Fruit fly (Drosophila melanogaster): Measurements from ENCODE around the gene CG34298.

DNA sequence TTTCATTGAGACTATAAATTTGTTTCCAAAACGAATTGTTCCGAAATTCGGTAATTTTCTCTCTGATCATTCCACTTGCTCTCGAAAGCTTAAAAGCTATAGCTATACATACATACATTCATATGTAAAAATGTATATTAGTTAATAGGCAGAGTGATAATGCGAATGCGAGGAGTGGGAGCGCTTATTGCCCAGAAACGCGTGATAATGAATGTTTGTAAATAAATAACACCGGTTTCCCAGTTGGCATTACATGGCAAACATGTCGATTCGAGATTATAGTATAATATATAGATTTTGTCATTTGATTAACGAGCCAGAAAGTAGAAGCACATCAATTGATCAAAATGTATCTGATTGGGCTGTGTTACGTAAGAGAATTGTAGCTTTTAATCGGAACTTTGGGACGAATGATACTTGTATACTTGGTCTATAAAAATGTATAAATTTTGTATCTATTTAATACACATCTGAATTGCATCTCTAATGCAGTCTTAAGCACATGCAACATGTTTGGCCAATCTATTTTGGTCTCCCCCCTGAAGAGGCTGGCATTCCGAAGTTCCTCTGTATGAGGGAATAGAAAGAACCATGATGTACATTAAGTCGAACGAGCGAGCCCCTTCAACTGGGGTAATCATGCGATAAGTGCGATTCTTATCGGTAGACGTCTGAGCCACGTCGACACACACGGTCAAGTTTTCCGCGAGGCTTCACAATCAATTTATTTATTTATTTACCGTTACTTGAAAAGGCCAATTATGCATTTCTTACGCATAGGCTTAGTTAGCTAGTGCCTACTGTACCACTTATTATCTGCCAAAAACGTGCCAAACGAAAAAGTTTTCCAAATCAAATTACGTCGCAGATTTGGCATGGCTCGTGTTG, 13.3 kb downstream of the CG34298 start:
- peak; percentile 38 for TF ChIP-seq CG8301 (tag; optimal IDR thresholded peaks at IDR 0.05)
- no peak for TF ChIP-seq Pif1A (GFP tag; optimal IDR thresholded peaks at IDR 0.05)
- no peak for TF ChIP-seq CG9948 (tag; optimal IDR thresholded peaks at IDR 0.05)
- no peak for TF ChIP-seq CG34367 (tag; optimal IDR thresholded peaks at IDR 0.05)
- no peak for TF ChIP-seq D1 (tag; optimal IDR thresholded peaks at IDR 0.05)
- peak; percentile 58 for TF ChIP-seq CG14655 (GFP tag; optimal IDR thresholded peaks at IDR 0.05)

All from whole organism, pupa.